Fruit fly (Drosophila melanogaster) whole organism, adult: ENCODE data around the gene ind.

Source experiments
- CG11617 ChIP-seq: fragments of 200-800 bp; sonication (Bioruptor generic); optimal IDR thresholded peaks from 2 replicates; lab custom pipeline; 2017; ENCODE audit warnings: mild to moderate bottlenecking, missing biosample characterization, missing genetic modification reagents, missing genetic modification characterization
- CG12768 ChIP-seq: fragments of 200-800 bp; sonication (Bioruptor generic); optimal IDR thresholded peaks from 2 replicates; lab custom pipeline; 2017; ENCODE audit warnings: missing biosample characterization, missing genetic modification characterization, mild to moderate bottlenecking, moderate library complexity, missing genetic modification reagents
- CG14711 ChIP-seq: fragments of 200-800 bp; sonication (Bioruptor generic); optimal IDR thresholded peaks from 2 replicates; lab custom pipeline; 2018; ENCODE audit warnings: missing biosample characterization, mild to moderate bottlenecking, missing genetic modification characterization, moderate library complexity
- CG1620 ChIP-seq: fragments of 200-800 bp; sonication (Bioruptor generic); optimal IDR thresholded peaks from 2 replicates; lab custom pipeline; 2016; ENCODE audit warnings: missing biosample characterization, missing genetic modification characterization
- CG33017 ChIP-seq: fragments of 200-800 bp; sonication (Bioruptor generic); optimal IDR thresholded peaks from 2 replicates; lab custom pipeline; 2018; ENCODE audit warnings: missing biosample characterization, mild to moderate bottlenecking, missing genetic modification characterization, moderate library complexity
- Clk ChIP-seq: fragments of 200-800 bp; sonication (Bioruptor generic); optimal IDR thresholded peaks from 2 replicates; lab custom pipeline; 2017; ENCODE audit warnings: missing biosample characterization, missing genetic modification characterization
- Crg-1 ChIP-seq: fragments of 200-800 bp; sonication (Bioruptor generic); optimal IDR thresholded peaks from 2 replicates; lab custom pipeline; 2016; ENCODE audit warnings: missing biosample characterization, missing genetic modification characterization
- Mnt ChIP-seq: fragments of 200-800 bp; sonication (Bioruptor generic); optimal IDR thresholded peaks from 2 replicates; lab custom pipeline; 2016; ENCODE audit warnings: missing biosample characterization, mild to moderate bottlenecking, missing genetic modification characterization
- bab1 ChIP-seq: fragments of 200-800 bp; sonication (Bioruptor generic); optimal IDR thresholded peaks from 3 replicates; lab custom pipeline; 2019; ENCODE audit warnings: missing biosample characterization, mild to moderate bottlenecking, missing genetic modification characterization, moderate library complexity
- cic ChIP-seq: fragments of 200-800 bp; sonication (Bioruptor generic); optimal IDR thresholded peaks from 2 replicates; lab custom pipeline; 2017; ENCODE audit warnings: missing biosample characterization, mild to moderate bottlenecking, missing genetic modification characterization, moderate library complexity
- kay ChIP-seq: fragments of 200-800 bp; sonication (Bioruptor generic); peaks from one replicate; lab custom pipeline; 2016; ENCODE audit warnings: missing biosample characterization, missing genetic modification characterization, borderline replicate concordance
- ovo ChIP-seq: fragments of 200-800 bp; sonication (Bioruptor generic); optimal IDR thresholded peaks from 2 replicates; lab custom pipeline; 2016; ENCODE audit warnings: missing biosample characterization, missing genetic modification characterization
- pad ChIP-seq: fragments of 200-800 bp; sonication (Bioruptor generic); optimal IDR thresholded peaks from 3 replicates; lab custom pipeline; 2017; ENCODE audit warnings: missing biosample characterization, missing genetic modification characterization, mild to moderate bottlenecking, moderate library complexity, missing genetic modification reagents
- tj ChIP-seq: fragments of 200-800 bp; sonication (Bioruptor generic); optimal IDR thresholded peaks from 3 replicates; lab custom pipeline; 2017; ENCODE audit warnings: missing biosample characterization, mild to moderate bottlenecking, missing genetic modification characterization, moderate library complexity

DNA sequence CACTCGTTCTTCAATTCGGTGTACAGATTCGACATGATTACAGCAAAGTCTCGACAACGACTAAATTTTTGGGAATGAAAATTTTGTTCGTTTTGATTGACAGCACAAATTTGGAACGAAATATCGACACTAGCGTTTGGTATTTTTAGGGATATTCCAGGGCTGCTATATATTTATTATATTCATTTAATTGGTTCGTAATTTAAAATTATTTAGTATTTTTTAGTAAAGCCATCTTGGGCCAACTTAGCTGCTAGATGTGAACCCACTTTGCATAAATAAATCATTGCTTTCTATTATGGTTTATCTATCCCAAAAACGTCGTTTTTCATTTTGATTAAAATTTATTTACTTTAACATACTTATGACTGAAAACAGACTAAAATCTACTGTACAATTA, 1.3 kb downstream of the ind start, which contains the start of gene Rpn12R:
- TF ChIP-seq CG14711 (tag; lab: Kevin White, UChicago), result no peak
- TF ChIP-seq bab1 (GFP tag; lab: Kevin White, UChicago), result no peak
- no peak for TF ChIP-seq CG11617
- no peak for TF ChIP-seq CG33017 (tag; lab: Kevin White, UChicago)
- TF ChIP-seq Mnt (GFP tag; lab: Kevin White, UChicago), result no peak
- no peak for TF ChIP-seq ovo
- TF ChIP-seq kay (GFP tag; lab: Kevin White, UChicago), result no peak
- TF ChIP-seq CG1620 (GFP tag; lab: Kevin White, UChicago), result no peak
- no peak for TF ChIP-seq tj (GFP tag; lab: Kevin White, UChicago)
- no peak for TF ChIP-seq Clk (GFP tag; lab: Kevin White, UChicago)
- no peak for TF ChIP-seq cic
- TF ChIP-seq CG12768 (GFP tag; lab: Kevin White, UChicago), result no peak
- TF ChIP-seq Crg-1 (GFP tag; lab: Kevin White, UChicago), result no peak
- TF ChIP-seq pad, result no peak
